Fruit fly (Drosophila melanogaster) whole organism, adult: ENCODE measurements around the gene CG33310.

Source experiments
- CG14711 ChIP-seq: fragments of 200-800 bp; sonication (Bioruptor generic); optimal IDR thresholded peaks from 2 replicates; lab custom pipeline; 2018; ENCODE audit warnings: missing biosample characterization, mild to moderate bottlenecking, missing genetic modification characterization, moderate library complexity
- Hr96 ChIP-seq: fragments of 200-800 bp; sonication (Bioruptor generic); optimal IDR thresholded peaks from 2 replicates; lab custom pipeline; 2016; ENCODE audit warnings: missing biosample characterization, missing genetic modification characterization
- cnc ChIP-seq, 2 experiments: fragments of >200 bp; optimal IDR thresholded peaks; 2 replicates each; lab custom pipeline; 2017
- pad ChIP-seq: fragments of 200-800 bp; sonication (Bioruptor generic); optimal IDR thresholded peaks from 3 replicates; lab custom pipeline; 2017; ENCODE audit warnings: missing biosample characterization, missing genetic modification characterization, mild to moderate bottlenecking, moderate library complexity, missing genetic modification reagents
- toe ChIP-seq: fragments of 200-800 bp; sonication (Bioruptor generic); optimal IDR thresholded peaks from 2 replicates; lab custom pipeline; 2016; ENCODE audit warnings: missing biosample characterization, missing genetic modification characterization

dm6 chr2L:15052805-15053388 is 26.2 kb downstream of the CG33310 start:
- TF ChIP-seq cnc (optimal IDR thresholded peaks at IDR 0.05; lab: Kevin White, UChicago): no peak
- no peak for TF ChIP-seq Hr96 (GFP tag; lab: Kevin White, UChicago)
- no peak for TF ChIP-seq toe
- no peak for TF ChIP-seq CG14711 (tag; lab: Kevin White, UChicago)
- TF ChIP-seq pad (GFP tag; lab: Kevin White, UChicago): no peak
